Worm (Caenorhabditis elegans) whole organism, L4 larva: ENCODE results near the gene clhm-1.

Experiments
- dmd-9 ChIP-seq: fragments of 200-800 bp; sonication (Bioruptor generic); IDR thresholded peaks from 2 replicates; pipeline ENCODE4 v1.3.6; 2022; ENCODE audit warnings: missing genetic modification reagents, missing genetic modification characterization, missing compliant biosample characterization
- dpl-1 ChIP-seq: fragments of 150-350 bp; optimal IDR thresholded peaks from 2 replicates; lab custom pipeline; 2014; ENCODE audit warnings: missing biosample characterization, missing genetic modification reagents, missing genetic modification characterization
- nhr-237 ChIP-seq: sonication (generic microtip); optimal IDR thresholded peaks from 2 replicates; lab custom pipeline; 2017; ENCODE audit warnings: missing biosample characterization, missing genetic modification characterization

- TF ChIP-seq nhr-237 (tag; lab: Kevin White, UChicago): no peak
- no peak for TF ChIP-seq dmd-9
- TF ChIP-seq dpl-1 (GFP tag; lab: Kevin White, UChicago): no peak
Observed at ce11 chrII:6823912-6824311, 46.9 kb downstream of the clhm-1 start.
